Worm (Caenorhabditis elegans): ENCODE results near the gene K02D10.3.

K02D10.3 gene

DNA sequence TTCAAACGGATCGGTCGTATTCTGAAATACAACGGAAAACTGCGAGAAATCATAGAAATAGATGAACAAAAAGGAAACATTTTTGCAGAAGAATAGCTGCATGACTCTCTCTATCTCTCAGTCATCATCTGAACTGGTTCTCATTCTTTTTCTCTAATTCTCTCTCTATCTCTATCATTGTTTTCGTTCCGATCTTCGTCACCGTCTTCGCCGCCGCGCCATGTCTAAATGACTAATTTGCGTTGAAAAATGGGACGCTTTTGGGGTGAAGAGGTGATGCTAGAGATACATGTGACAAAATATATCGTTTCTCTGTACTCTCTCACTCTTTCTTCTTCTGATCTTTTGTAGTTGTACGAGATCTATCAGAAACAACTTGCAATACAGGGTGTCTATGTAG is 8.7 kb upstream of the K02D10.3 start (continued):
- no peak for TF ChIP-seq hlh-4 (tag; optimal IDR thresholded peaks at IDR 0.05)
- peak; percentile 53 for TF ChIP-seq nhr-19 (GFP tag; conservative IDR thresholded peaks at IDR 0.05)
- TF ChIP-seq C04F5.9 (tag; optimal IDR thresholded peaks at IDR 0.05): no peak
- peak; percentile 37 to 61 for TF ChIP-seq lin-35 (GFP tag; optimal IDR thresholded peaks at IDR 0.05)
- TF ChIP-seq mep-1 (tag; optimal IDR thresholded peaks at IDR 0.05): peak; percentile 47
- TF ChIP-seq fkh-10 (GFP tag; optimal IDR thresholded peaks at IDR 0.05): no peak
- TF ChIP-seq ceh-90 (tag; optimal IDR thresholded peaks at IDR 0.05): no peak
- TF ChIP-seq efl-3 (GFP tag; optimal IDR thresholded peaks at IDR 0.05): no peak
- TF ChIP-seq dsc-1 (tag; optimal IDR thresholded peaks at IDR 0.05): no peak
- no peak for TF ChIP-seq unc-62 (GFP tag; optimal IDR thresholded peaks at IDR 0.05)
- no peak for TF ChIP-seq irx-1 (tag; optimal IDR thresholded peaks at IDR 0.05)
- TF ChIP-seq egl-27 (tag; optimal IDR thresholded peaks at IDR 0.05): no peak
- TF ChIP-seq efl-1 (optimal IDR thresholded peaks at IDR 0.05): peak; percentile 5 to 33
- TF ChIP-seq efl-1 (GFP tag; optimal IDR thresholded peaks at IDR 0.05 in 1 of 2): peak; percentile 20 to 86
- TF ChIP-seq lir-3 (tag; optimal IDR thresholded peaks at IDR 0.05; ENCODE audit: poor library complexity): peak; percentile 27
- no peak for TF ChIP-seq vab-15 (tag; optimal IDR thresholded peaks at IDR 0.05)
- peak in 1 of 2 experiments; percentile 55 for TF ChIP-seq lsy-2 (tag; optimal IDR thresholded peaks at IDR 0.05)
- no peak for TF ChIP-seq swsn-7 (tag; optimal IDR thresholded peaks at IDR 0.05)
- peak; percentile 74 for TF ChIP-seq tbx-2 (tag; optimal IDR thresholded peaks at IDR 0.05)
- no peak for TF ChIP-seq F16B12.6 (tag; optimal IDR thresholded peaks at IDR 0.05)
- no peak for TF ChIP-seq unc-98 (GFP tag; IDR thresholded peaks at IDR 0.05)
- no peak for TF ChIP-seq ama-1 (optimal IDR thresholded peaks at IDR 0.05)
- no peak for TF ChIP-seq ceh-8 (GFP tag; optimal IDR thresholded peaks at IDR 0.05)

ce11 chrIII:8779912-8780311 is 8.2 kb upstream of the K02D10.3 start, which contains the start of gene K02D10.4:
Gene K02D10.4 (minus strand): TSS chrIII:8780012.
- TF ChIP-seq hlh-17 (GFP tag; optimal IDR thresholded peaks at IDR 0.05; ENCODE audit: borderline replicate concordance) (no peak), nhr-85 (tag) (no peak), ceh-90 (tag; optimal IDR thresholded peaks at IDR 0.05) (no peak), irx-1 (tag; optimal IDR thresholded peaks at IDR 0.05) (no peak), lin-35 (GFP tag; optimal IDR thresholded peaks at IDR 0.05) (no peak), nhr-19 (GFP tag; conservative IDR thresholded peaks at IDR 0.05) (no peak), unc-130 (tag; optimal IDR thresholded peaks at IDR 0.05) (no peak), fkh-10 (GFP tag; optimal IDR thresholded peaks at IDR 0.05) (no peak), nhr-237 (tag; optimal IDR thresholded peaks at IDR 0.05) (no peak), ceh-88 (GFP tag; IDR thresholded peaks at IDR 0.05) (no peak), blmp-1 (tag; optimal IDR thresholded peaks at IDR 0.05) (no peak), ceh-82 (tag; optimal IDR thresholded peaks at IDR 0.05) (no peak), ztf-4 (tag; optimal IDR thresholded peaks at IDR 0.05) (no peak), Y116A8C.19 (tag; optimal IDR thresholded peaks at IDR 0.05; ENCODE audit: borderline replicate concordance) (no peak), zip-4 (GFP tag; optimal IDR thresholded peaks at IDR 0.05) (no peak), elt-2 (tag; optimal IDR thresholded peaks at IDR 0.05) (no peak), ztf-11 (tag; optimal IDR thresholded peaks at IDR 0.05) (no peak)

DNA sequence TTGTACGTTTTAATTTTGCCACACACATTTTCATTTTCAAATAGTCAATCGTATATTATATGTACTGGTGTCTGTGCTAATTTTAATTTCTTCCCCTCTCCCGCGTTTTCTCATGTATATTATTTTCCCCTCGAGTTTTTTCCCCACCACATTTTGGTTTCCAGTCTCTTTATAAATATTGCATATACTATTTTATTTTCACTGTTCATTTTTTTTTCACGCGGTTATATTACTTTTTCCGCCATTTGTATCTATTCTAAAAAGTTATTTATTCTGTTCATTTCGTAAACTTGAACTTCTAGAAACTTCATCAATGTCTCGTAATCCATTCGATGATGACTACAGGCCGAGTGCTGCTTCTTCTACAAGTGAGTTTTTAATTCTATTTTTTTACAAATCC is 4.2 kb upstream of the K02D10.3 start, which contains the start of gene snap-29:
TSS of gene snap-29 (plus strand) at position 301 of the 400 bp plus-strand sequence.
- TF ChIP-seq vab-15 (tag; optimal IDR thresholded peaks at IDR 0.05) (no peak), ceh-88 (GFP tag; IDR thresholded peaks at IDR 0.05) (no peak), ztf-4 (tag; optimal IDR thresholded peaks at IDR 0.05) (no peak)

- TF ChIP-seq efl-1 (optimal IDR thresholded peaks at IDR 0.05) (no peak), efl-1 (GFP tag; optimal IDR thresholded peaks at IDR 0.05 in 1 of 2) (peak in 1 of 2 experiments; percentile 37), sptf-1 (tag; optimal IDR thresholded peaks at IDR 0.05) (no peak), lin-35 (GFP tag; optimal IDR thresholded peaks at IDR 0.05) (no peak)
These were observed 1.6 kb upstream of the K02D10.3 start for ce11 chrIII:8773375-8773774.
